Worm (Caenorhabditis elegans): Measurements from ENCODE around the gene col-120.
"Not testable (repeated sequence)": the region's sequence is repeated elsewhere in the genome, so short reads cannot be mapped to it uniquely, and the experiment has no call there.

col-120 gene

DNA sequence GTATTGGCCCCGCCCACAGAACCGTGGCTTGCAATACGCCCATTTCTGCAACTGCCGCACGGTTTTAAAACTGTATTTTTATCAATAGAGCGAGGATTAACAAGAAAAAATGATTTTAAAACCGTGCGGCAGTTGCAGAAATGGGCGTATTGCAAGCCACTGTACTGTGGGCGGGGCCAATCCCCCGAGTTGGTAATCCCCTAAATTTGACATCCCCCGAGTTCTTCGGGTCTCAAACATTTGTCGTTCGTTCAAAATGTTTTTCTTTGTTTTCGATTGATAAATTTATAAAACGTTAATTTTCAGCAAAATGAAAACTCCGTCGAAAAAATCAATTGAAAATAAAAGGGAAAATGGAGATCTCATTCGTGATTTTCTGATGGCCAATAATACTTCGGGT, 12.4 kb downstream of the col-120 start, which contains the start of gene Y11D7A.7:
Gene Y11D7A.7 (plus strand): TSS at position 301 of the 400 bp plus-strand sequence.
- TF ChIP-seq lim-7 (GFP tag; IDR thresholded peaks at IDR 0.05); ces-1 (GFP tag; optimal IDR thresholded peaks at IDR 0.05); T26A8.4 (GFP tag; IDR thresholded peaks at IDR 0.05): not testable (repeated sequence)

- TF ChIP-seq F49E8.2 (tag; optimal IDR thresholded peaks at IDR 0.05; ENCODE audit: borderline replicate concordance): no peak
- TF ChIP-seq ctbp-1 (GFP tag; IDR thresholded peaks at IDR 0.05): no peak
- TF ChIP-seq unc-62 (GFP tag; optimal IDR thresholded peaks at IDR 0.05 in 1 of 2): peak in 1 of 2 experiments; percentile 28
- no peak for TF ChIP-seq unc-62 (tag; optimal IDR thresholded peaks at IDR 0.05)
Measured at ce11 chrIV:9245423-9245822, 16.2 kb downstream of the col-120 start, which contains the start of gene Y11D7A.5. Gene Y11D7A.5, minus strand, starts transcription at chrIV:9245523.

DNA sequence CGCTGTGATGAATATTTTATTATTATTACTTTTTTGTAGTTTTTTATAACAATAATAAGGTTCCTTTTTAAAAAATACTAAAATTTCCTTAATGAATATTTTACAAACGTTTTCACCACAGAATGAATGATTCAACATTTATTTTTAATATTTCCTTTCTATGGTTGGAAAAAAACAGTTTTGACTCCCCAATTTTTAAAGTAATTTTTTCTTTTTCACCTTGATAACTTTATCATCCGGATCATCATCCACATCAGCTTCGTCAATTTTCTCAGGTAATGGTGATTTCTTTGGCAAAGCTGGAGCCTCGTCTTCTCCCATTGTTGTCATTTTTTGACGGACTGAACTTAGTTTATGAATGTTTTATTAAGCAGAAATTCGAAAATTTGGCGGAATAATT, 17.9 kb downstream of the col-120 start, which contains the start of gene rab-28:
Gene rab-28 (minus strand): TSS at position 343 of the 400 bp plus-strand sequence.
- TF ChIP-seq ama-1 (optimal IDR thresholded peaks at IDR 0.05) (no peak), ceh-32 (tag; optimal IDR thresholded peaks at IDR 0.05; ENCODE audit: poor library complexity) (no peak), dve-1 (tag; optimal IDR thresholded peaks at IDR 0.05; ENCODE audit: insufficient read depth) (no peak), zip-2 (tag; optimal IDR thresholded peaks at IDR 0.05) (no peak), aha-1 (tag) (peak; percentile 97)

DNA sequence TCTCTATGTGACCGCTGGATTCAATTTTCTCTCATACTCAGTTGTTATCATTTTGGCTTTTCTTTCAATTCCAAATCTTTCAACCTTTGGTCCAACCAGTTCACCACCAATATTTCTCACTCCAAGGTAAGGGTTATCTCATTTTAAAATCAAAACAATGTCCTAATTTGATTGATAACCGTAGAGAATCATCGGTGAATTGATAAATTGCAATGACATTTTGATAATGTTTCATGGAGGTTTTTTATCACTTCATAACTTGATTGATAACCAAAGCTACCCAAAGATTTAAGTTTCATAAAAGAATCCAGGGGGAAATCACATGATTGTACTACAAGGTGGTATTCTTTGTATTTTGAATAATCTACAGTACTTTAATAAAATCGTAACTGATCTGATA, 22.4 kb downstream of the col-120 start:
- no peak for TF ChIP-seq fkh-10 (GFP tag; optimal IDR thresholded peaks at IDR 0.05)
- no peak for TF ChIP-seq mdl-1 (tag; optimal IDR thresholded peaks at IDR 0.05)
- no peak for TF ChIP-seq cey-2 (tag; optimal IDR thresholded peaks at IDR 0.05; ENCODE audit: borderline replicate concordance, insufficient read depth)
- no peak for TF ChIP-seq D1046.2 (GFP tag; IDR thresholded peaks at IDR 0.05)
- TF ChIP-seq pha-4 (GFP tag; IDR thresholded peaks at IDR 0.05): no peak
- no peak for TF ChIP-seq pha-4 (tag; optimal IDR thresholded peaks at IDR 0.05)
- no peak for TF ChIP-seq ztf-7 (tag; optimal IDR thresholded peaks at IDR 0.05)
- TF ChIP-seq snpc-1.2 (GFP tag; IDR thresholded peaks at IDR 0.05): no peak
- no peak for TF ChIP-seq saeg-2 (GFP tag; IDR thresholded peaks at IDR 0.05)
- TF ChIP-seq lin-29 (GFP tag; IDR thresholded peaks at IDR 0.05): no peak
- no peak for TF ChIP-seq Y75B8A.6 (GFP tag; IDR thresholded peaks at IDR 0.05)
- TF ChIP-seq daf-12 (tag; optimal IDR thresholded peaks at IDR 0.05): no peak

- TF ChIP-seq daf-16 (GFP tag; optimal IDR thresholded peaks at IDR 0.05): no peak
- no peak for TF ChIP-seq daf-16 (tag; optimal IDR thresholded peaks at IDR 0.05)
- TF ChIP-seq pha-4 (GFP tag; IDR thresholded peaks at IDR 0.05): no peak
- TF ChIP-seq pha-4 (tag; optimal IDR thresholded peaks at IDR 0.05): no peak
- TF ChIP-seq mxl-3 (GFP tag; optimal IDR thresholded peaks at IDR 0.05): no peak
- no peak for TF ChIP-seq tag-97 (GFP tag; IDR thresholded peaks at IDR 0.05)
- no peak for TF ChIP-seq unc-39 (tag; optimal IDR thresholded peaks at IDR 0.05)
- no peak for TF ChIP-seq attf-4 (tag; optimal IDR thresholded peaks at IDR 0.05)
- peak; percentile 54 for TF ChIP-seq aha-1 (tag)
- no peak for TF ChIP-seq F10B5.3 (tag; optimal IDR thresholded peaks at IDR 0.05)
- TF ChIP-seq nhr-28 (tag; optimal IDR thresholded peaks at IDR 0.05): peak; percentile 40
- TF ChIP-seq nhr-111 (GFP tag; optimal IDR thresholded peaks at IDR 0.05): no peak
- TF ChIP-seq lin-38 (GFP tag; IDR thresholded peaks at IDR 0.05): no peak
- TF ChIP-seq daf-8 (GFP tag; IDR thresholded peaks at IDR 0.05): no peak
- TF ChIP-seq F37D6.2 (tag; optimal IDR thresholded peaks at IDR 0.05): no peak
- no peak for TF ChIP-seq hlh-11 (tag; optimal IDR thresholded peaks at IDR 0.05)
- no peak for TF ChIP-seq ceh-44 (GFP tag; IDR thresholded peaks at IDR 0.05)
- no peak for TF ChIP-seq fkh-10 (GFP tag; optimal IDR thresholded peaks at IDR 0.05)
- TF ChIP-seq Y105C5A.15 (GFP tag; IDR thresholded peaks at IDR 0.05): no peak
- TF ChIP-seq arid-1 (GFP tag; conservative IDR thresholded peaks at IDR 0.05): no peak
- TF ChIP-seq lin-39 (tag; optimal IDR thresholded peaks at IDR 0.05): no peak
- 0 out of 2 replicates have a peak, but pooled peaks have one; percentile 15 for TF ChIP-seq ceh-20 (GFP tag; IDR thresholded peaks at IDR 0.05)
- TF ChIP-seq daf-12 (tag; optimal IDR thresholded peaks at IDR 0.05): no peak
- TF ChIP-seq nhr-10 (tag; optimal IDR thresholded peaks at IDR 0.05): no peak
- TF ChIP-seq ctbp-1 (GFP tag; IDR thresholded peaks at IDR 0.05): no peak
- TF ChIP-seq snpc-4 (tag; optimal IDR thresholded peaks at IDR 0.05): no peak
Measured at ce11 chrIV:9232421-9233141, 29.0 kb downstream of the col-120 start, which contains the start of gene Y11D7A.3. Gene Y11D7A.3, plus strand, starts transcription at chrIV:9233091.
